Worm (Caenorhabditis elegans) whole organism, L2 larva: ENCODE measurements around the gene oxi-1.

Experiments used
- C34F6.9 ChIP-seq: fragments of 150-350 bp; optimal IDR thresholded peaks from 2 replicates; lab custom pipeline; 2014; ENCODE audit warnings: missing biosample characterization, missing genetic modification characterization
- F13H6.1 ChIP-seq: sonication (generic microtip); optimal IDR thresholded peaks from 2 replicates; lab custom pipeline; 2016; ENCODE audit warnings: missing genetic modification characterization, missing compliant biosample characterization
- ZK546.5 ChIP-seq: sonication (generic microtip); optimal IDR thresholded peaks from 2 replicates; lab custom pipeline; 2017; ENCODE audit warnings: missing biosample characterization, missing genetic modification characterization
- aly-2 ChIP-seq: fragments of 150-350 bp; optimal IDR thresholded peaks from 2 replicates; lab custom pipeline; 2014; ENCODE audit warnings: missing biosample characterization, missing genetic modification characterization
- ceh-16 ChIP-seq: fragments of 150-350 bp; optimal IDR thresholded peaks from 2 replicates; lab custom pipeline; 2014; ENCODE audit warnings: missing biosample characterization, missing genetic modification characterization
- ceh-82 ChIP-seq: fragments of 150-350 bp; optimal IDR thresholded peaks from 2 replicates; lab custom pipeline; 2014; ENCODE audit warnings: missing biosample characterization, missing genetic modification characterization
- crh-2 ChIP-seq: sonication (generic microtip); optimal IDR thresholded peaks from 2 replicates; lab custom pipeline; 2017; ENCODE audit warnings: missing biosample characterization, missing genetic modification characterization
- dmd-4 ChIP-seq: sonication (generic microtip); optimal IDR thresholded peaks from 2 replicates; lab custom pipeline; 2017; ENCODE audit warnings: missing biosample characterization, missing genetic modification characterization
- egl-27 ChIP-seq: sonication (generic microtip); optimal IDR thresholded peaks from 3 replicates; lab custom pipeline; 2017; ENCODE audit warnings: missing biosample characterization, missing genetic modification reagents, missing genetic modification characterization
- gmeb-1 ChIP-seq: fragments of 150-350 bp; optimal IDR thresholded peaks from 2 replicates; lab custom pipeline; 2014; ENCODE audit warnings: missing biosample characterization, missing genetic modification characterization
- lsy-2 ChIP-seq, 2 experiments: fragments of 150-350 bp in 1 of 2; sonication (generic microtip) in 1 of 2; optimal IDR thresholded peaks; 2 replicates each; lab custom pipeline; 2014 to 2017; ENCODE audit warnings: missing biosample characterization in 2 of 2, missing genetic modification characterization in 2 of 2
- mab-5 ChIP-seq: fragments of 150-350 bp; optimal IDR thresholded peaks from 2 replicates; lab custom pipeline; 2014; ENCODE audit warnings: missing biosample characterization, missing genetic modification characterization
- mbf-1 ChIP-seq: sonication (generic microtip); optimal IDR thresholded peaks from 2 replicates; lab custom pipeline; 2017; ENCODE audit warnings: missing biosample characterization, missing genetic modification characterization
- mdl-1 ChIP-seq, 2 experiments: fragments of 150-350 bp in 1 of 2; sonication (generic microtip) in 1 of 2; optimal IDR thresholded peaks; 2 replicates each; lab custom pipeline; 2017; ENCODE audit warnings: missing biosample characterization in 2 of 2, missing genetic modification characterization in 2 of 2
- nhr-11 ChIP-seq: fragments of 150-350 bp; optimal IDR thresholded peaks from 2 replicates; lab custom pipeline; 2014; ENCODE audit warnings: missing biosample characterization, missing genetic modification characterization
- nhr-12 ChIP-seq: fragments of 150-350 bp; optimal IDR thresholded peaks from 2 replicates; lab custom pipeline; 2014; ENCODE audit warnings: missing biosample characterization, missing genetic modification characterization
- nhr-129 ChIP-seq: fragments of 150-350 bp; optimal IDR thresholded peaks from 2 replicates; lab custom pipeline; 2014; ENCODE audit warnings: missing biosample characterization, missing genetic modification characterization
- nhr-21 ChIP-seq: fragments of 150-350 bp; optimal IDR thresholded peaks from 2 replicates; lab custom pipeline; 2014; ENCODE audit warnings: missing biosample characterization, missing genetic modification characterization
- nhr-23 ChIP-seq: fragments of 150-350 bp; optimal IDR thresholded peaks from 2 replicates; lab custom pipeline; 2014; ENCODE audit warnings: missing biosample characterization, missing genetic modification reagents, missing genetic modification characterization
- nhr-237 ChIP-seq: fragments of 150-350 bp; optimal IDR thresholded peaks from 2 replicates; lab custom pipeline; 2014; ENCODE audit warnings: missing biosample characterization, missing genetic modification characterization
- nhr-6 ChIP-seq: fragments of 150-350 bp; optimal IDR thresholded peaks from 2 replicates; lab custom pipeline; 2014; ENCODE audit warnings: missing biosample characterization, missing genetic modification characterization
- nhr-77 ChIP-seq: fragments of 150-350 bp; optimal IDR thresholded peaks from 2 replicates; lab custom pipeline; 2014; ENCODE audit warnings: missing biosample characterization, missing genetic modification characterization
- peb-1 ChIP-seq: fragments of 150-350 bp; optimal IDR thresholded peaks from 2 replicates; lab custom pipeline; 2014; ENCODE audit warnings: missing biosample characterization, missing genetic modification characterization
- sem-4 ChIP-seq: fragments of 150-350 bp; optimal IDR thresholded peaks from 2 replicates; lab custom pipeline; 2014; ENCODE audit warnings: missing biosample characterization, missing genetic modification reagents, missing genetic modification characterization
- skn-1 ChIP-seq: sonication (generic microtip); optimal IDR thresholded peaks from 2 replicates; lab custom pipeline; 2017; ENCODE audit warnings: missing biosample characterization, missing genetic modification characterization
- sma-9 ChIP-seq, 2 experiments: fragments of 150-350 bp in 1 of 2; sonication (generic microtip) in 1 of 2; optimal IDR thresholded peaks; 2 replicates each; lab custom pipeline; 2014 to 2016; ENCODE audit warnings: missing genetic modification characterization in 2 of 2, mild to moderate bottlenecking in 1 of 2, missing biosample characterization in 1 of 2, missing compliant biosample characterization in 1 of 2, missing genetic modification reagents in 1 of 2, moderate library complexity in 1 of 2
- snpc-4 ChIP-seq: fragments of 150-350 bp; optimal IDR thresholded peaks from 2 replicates; lab custom pipeline; 2014; ENCODE audit warnings: missing biosample characterization, missing genetic modification characterization
- unc-39 ChIP-seq: fragments of 150-350 bp; optimal IDR thresholded peaks from 2 replicates; lab custom pipeline; 2014; ENCODE audit warnings: missing biosample characterization, missing genetic modification characterization
- unc-55 ChIP-seq: fragments of 150-350 bp; sonication (generic microtip); optimal IDR thresholded peaks from 3 replicates; lab custom pipeline; 2014; ENCODE audit warnings: missing biosample characterization, missing genetic modification reagents, missing genetic modification characterization
- unc-62 ChIP-seq: fragments of 150-350 bp; optimal IDR thresholded peaks from 2 replicates; lab custom pipeline; 2014; ENCODE audit warnings: missing biosample characterization, missing genetic modification reagents, missing genetic modification characterization
- zag-1 ChIP-seq: fragments of 150-350 bp; optimal IDR thresholded peaks from 2 replicates; lab custom pipeline; 2014; ENCODE audit warnings: missing biosample characterization, missing genetic modification characterization
- ztf-1 ChIP-seq: fragments of 200-800 bp; sonication (Bioruptor generic); conservative IDR thresholded peaks from 2 replicates; pipeline ENCODE4 v1.3.6; 2022; ENCODE audit warnings: missing genetic modification characterization, missing compliant biosample characterization
- ztf-11 ChIP-seq: sonication (generic microtip); optimal IDR thresholded peaks from 2 replicates; lab custom pipeline; 2017; ENCODE audit warnings: missing biosample characterization, missing genetic modification characterization

Gene oxi-1

DNA sequence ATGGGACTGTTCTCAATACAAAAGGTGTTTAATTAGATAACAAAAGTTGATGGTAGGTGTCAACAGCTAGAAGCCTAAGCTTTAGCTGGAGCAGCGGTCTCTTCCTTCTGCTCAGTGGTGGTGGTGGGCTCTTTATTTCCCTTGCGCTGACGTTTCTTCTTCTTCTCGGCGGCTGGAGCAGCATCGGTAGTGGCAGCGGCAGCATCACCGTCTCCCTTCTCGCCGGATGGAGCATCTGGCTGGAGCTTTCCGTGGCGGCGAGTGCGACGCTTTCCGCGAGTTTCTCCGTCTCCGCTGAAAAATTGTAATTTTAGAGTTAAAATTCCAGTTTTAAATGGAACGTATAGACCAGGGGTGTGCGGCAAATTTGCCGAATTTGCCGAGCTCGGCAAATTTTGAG is 9.0 kb downstream of the oxi-1 start:
- no peak for TF ChIP-seq skn-1
- no peak for TF ChIP-seq nhr-11 (tag; lab: Kevin White, UChicago)
- no peak for TF ChIP-seq nhr-21 (tag; lab: Kevin White, UChicago)
- TF ChIP-seq nhr-77 (tag; lab: Kevin White, UChicago): no peak
- TF ChIP-seq ztf-1 (GFP tag; lab: Robert Waterston, UW): no peak

ce11 chrIII:10868653-10869392 is 10.7 kb downstream of the oxi-1 start, which contains the start of the genes cey-4 and vps-50:
Gene cey-4 (minus strand): TSS chrIII:10868703.
Gene vps-50 (plus strand): TSS chrIII:10869193.
- TF ChIP-seq ceh-82 (tag; lab: Kevin White, UChicago) (no peak), nhr-129 (peak; percentile 71), nhr-237 (tag; lab: Kevin White, UChicago) (no peak), C34F6.9 (peak; percentile 50), mdl-1 (tag; optimal IDR thresholded peaks at IDR 0.05; lab: Kevin White, UChicago) (no peak), lsy-2 (tag; optimal IDR thresholded peaks at IDR 0.05; lab: Kevin White, UChicago) (peak in 1 of 2 experiments; percentile 56), zag-1 (tag; lab: Kevin White, UChicago) (peak; percentile 7), unc-55 (GFP tag; lab: Kevin White, UChicago) (peak; percentile 81)

- TF ChIP-seq unc-39 (tag; lab: Kevin White, UChicago): no peak
- TF ChIP-seq nhr-11 (tag; lab: Kevin White, UChicago): no peak
- TF ChIP-seq aly-2 (tag; lab: Kevin White, UChicago): no peak
- TF ChIP-seq ZK546.5 (tag; lab: Kevin White, UChicago): no peak
- no peak for TF ChIP-seq sem-4 (tag; lab: Kevin White, UChicago)
- TF ChIP-seq crh-2: no peak
- no peak for TF ChIP-seq F13H6.1 (tag; lab: Kevin White, UChicago)
Observed at ce11 chrIII:10869595-10869994, 11.5 kb downstream of the oxi-1 start.

DNA sequence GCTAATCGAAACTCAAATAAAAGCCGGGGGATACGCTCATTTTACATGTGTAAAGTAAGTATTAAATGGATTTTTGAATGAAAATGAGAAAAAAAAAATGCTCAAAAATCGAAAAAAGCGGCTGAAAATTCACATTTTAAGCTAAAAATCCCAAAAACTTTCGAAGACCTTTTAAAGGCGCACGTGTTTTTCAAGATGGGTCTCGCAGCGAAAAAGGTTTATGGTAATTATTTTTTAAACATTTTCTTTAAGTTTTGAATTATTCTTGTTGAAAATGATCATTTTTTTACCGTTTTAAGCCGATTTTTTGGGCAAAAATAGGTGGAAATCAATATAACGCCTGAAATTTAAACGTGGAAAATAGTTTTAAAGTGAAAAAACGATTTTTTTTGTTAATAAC is 12.1 kb downstream of the oxi-1 start:
- TF ChIP-seq nhr-6 (tag; lab: Kevin White, UChicago): no peak
- no peak for TF ChIP-seq nhr-11 (tag; lab: Kevin White, UChicago)
- TF ChIP-seq unc-39 (tag; lab: Kevin White, UChicago): no peak
- TF ChIP-seq F13H6.1 (tag; lab: Kevin White, UChicago): no peak
- no peak for TF ChIP-seq aly-2 (tag; lab: Kevin White, UChicago)
- TF ChIP-seq mdl-1 (tag; optimal IDR thresholded peaks at IDR 0.05; lab: Kevin White, UChicago): no peak
- TF ChIP-seq crh-2: no peak
- TF ChIP-seq snpc-4: no peak
- no peak for TF ChIP-seq sma-9 (GFP tag; optimal IDR thresholded peaks at IDR 0.05; lab: Kevin White, UChicago)
- TF ChIP-seq sma-9 (tag; optimal IDR thresholded peaks at IDR 0.05; lab: Kevin White, UChicago): no peak
- TF ChIP-seq skn-1: no peak

DNA sequence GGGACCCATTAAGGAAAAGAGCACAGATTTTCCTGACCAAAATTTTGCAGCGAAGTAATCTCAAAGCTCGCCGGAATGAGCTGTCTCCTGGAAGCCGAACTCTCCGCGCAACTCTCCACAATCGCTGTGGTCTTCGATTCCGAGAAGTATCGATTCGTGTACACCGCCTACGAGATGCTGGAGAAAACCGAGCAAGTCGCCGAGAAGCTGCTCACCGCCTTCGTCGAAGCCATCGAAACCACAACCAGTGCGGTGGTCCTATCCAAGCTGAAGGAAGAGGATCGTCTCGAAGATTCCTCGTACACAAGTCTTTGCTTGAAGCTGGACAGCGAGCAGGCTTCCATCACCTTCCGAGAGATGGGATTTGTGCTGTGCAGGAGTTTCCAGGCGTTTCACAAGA is 12.7 kb downstream of the oxi-1 start:
- no peak for TF ChIP-seq snpc-4
- no peak for TF ChIP-seq nhr-12 (tag; lab: Kevin White, UChicago)
- TF ChIP-seq nhr-21 (tag; lab: Kevin White, UChicago): no peak
- TF ChIP-seq egl-27: no peak
- TF ChIP-seq ZK546.5 (tag; lab: Kevin White, UChicago): no peak
- TF ChIP-seq nhr-77 (tag; lab: Kevin White, UChicago): no peak
- no peak for TF ChIP-seq unc-55 (GFP tag; lab: Kevin White, UChicago)
- no peak for TF ChIP-seq ztf-11 (tag; lab: Kevin White, UChicago)
- no peak for TF ChIP-seq mbf-1 (tag; lab: Kevin White, UChicago)
- no peak for TF ChIP-seq nhr-11 (tag; lab: Kevin White, UChicago)
- TF ChIP-seq nhr-23 (tag; lab: Kevin White, UChicago): no peak
- TF ChIP-seq zag-1 (tag; lab: Kevin White, UChicago): no peak
- no peak for TF ChIP-seq peb-1 (tag; lab: Kevin White, UChicago)
- no peak for TF ChIP-seq unc-62 (GFP tag; lab: Kevin White, UChicago)
- TF ChIP-seq dmd-4 (tag; lab: Kevin White, UChicago): no peak
- TF ChIP-seq mab-5 (tag; lab: Kevin White, UChicago): no peak
- TF ChIP-seq C34F6.9: no peak
- no peak for TF ChIP-seq ceh-16
- no peak for TF ChIP-seq F13H6.1 (tag; lab: Kevin White, UChicago)
- TF ChIP-seq gmeb-1 (tag; lab: Kevin White, UChicago): no peak
- TF ChIP-seq, all 48 proteins: peak for 0
